Fruit fly (Drosophila melanogaster): ENCODE results near the gene sordd1.

The sordd1 gene

dm6 chrX:15844139-15844538, 48.3 kb upstream of the sordd1 start, which contains the start of the genes ArgRS and CG8578 (continued):
- TF ChIP-seq da (GFP tag; optimal IDR thresholded peaks at IDR 0.05), result no peak
- peak; percentile 66; the same call in 2 of the 3 replicates for TF ChIP-seq CG6791 (GFP tag; IDR thresholded peaks at IDR 0.05; ENCODE audit: partially characterized antibody)
- peak; percentile 10 for TF ChIP-seq CG13775 (GFP tag; optimal IDR thresholded peaks at IDR 0.05)
- TF ChIP-seq Dbx (GFP tag; IDR thresholded peaks at IDR 0.05), result no peak
- TF ChIP-seq PHDP (tag; optimal IDR thresholded peaks at IDR 0.05), result peak; percentile 10
- TF ChIP-seq Camta (GFP tag; optimal IDR thresholded peaks at IDR 0.05), result peak; percentile 85
- TF ChIP-seq ewg (GFP tag; optimal IDR thresholded peaks at IDR 0.05), result no peak
- TF ChIP-seq CG10147 (GFP tag; optimal IDR thresholded peaks at IDR 0.05), result no peak
- no peak; the same call in 1 of the 2 replicates for TF ChIP-seq CG32772 (GFP tag; IDR thresholded peaks at IDR 0.05)
- peak; percentile 52 for TF ChIP-seq Xbp1 (GFP tag; optimal IDR thresholded peaks at IDR 0.05)
- peak; percentile 77 for TF ChIP-seq sna (GFP tag; IDR thresholded peaks at IDR 0.05; ENCODE audit: partially characterized antibody)
- peak; percentile 84 for TF ChIP-seq CG8290 (GFP tag; optimal IDR thresholded peaks at IDR 0.05)
- no peak for TF ChIP-seq CG8290 (tag; optimal IDR thresholded peaks at IDR 0.05)
- no peak for TF ChIP-seq Spps (tag; optimal IDR thresholded peaks at IDR 0.05)
- TF ChIP-seq Vsx1 (GFP tag; optimal IDR thresholded peaks at IDR 0.05), result no peak
- no peak for TF ChIP-seq abd-A (tag; optimal IDR thresholded peaks at IDR 0.05)
- TF ChIP-seq Taf1 (GFP tag; IDR thresholded peaks at IDR 0.05), result peak; percentile 58; the same call in 1 of the 2 replicates
- TF ChIP-seq CG2202 (tag; optimal IDR thresholded peaks at IDR 0.05), result no peak
- no peak for TF ChIP-seq CG31224 (GFP tag; IDR thresholded peaks at IDR 0.05)
- TF ChIP-seq p53 (GFP tag; optimal IDR thresholded peaks at IDR 0.05), result peak; percentile 57
- no peak for TF ChIP-seq H2.0 (GFP tag; IDR thresholded peaks at IDR 0.05)
- peak; percentile 57; the same call in 1 of the 3 replicates for TF ChIP-seq zfh1 (GFP tag; IDR thresholded peaks at IDR 0.05)
- TF ChIP-seq D (optimal IDR thresholded peaks at IDR 0.05), result peak; percentile 77
- no peak for TF ChIP-seq D (GFP tag; optimal IDR thresholded peaks at IDR 0.05)
- TF ChIP-seq CG8359 (GFP tag; optimal IDR thresholded peaks at IDR 0.05; ENCODE audit: borderline replicate concordance), result no peak
- peak; percentile 19 for TF ChIP-seq az2 (GFP tag; optimal IDR thresholded peaks at IDR 0.05)
- TF ChIP-seq ind (GFP tag; optimal IDR thresholded peaks at IDR 0.05), result peak; percentile 28
- TF ChIP-seq bowl (GFP tag; IDR thresholded peaks at IDR 0.05), result no peak
- TF ChIP-seq org-1 (GFP tag; optimal IDR thresholded peaks at IDR 0.05), result no peak
- no peak for TF ChIP-seq cwo (GFP tag; optimal IDR thresholded peaks at IDR 0.05)
- TF ChIP-seq hkb (optimal IDR thresholded peaks at IDR 0.05), result peak; percentile 48
- TF ChIP-seq hkb (GFP tag; IDR thresholded peaks at IDR 0.05), result peak; percentile 47; the same call in 1 of the 2 replicates
- TF ChIP-seq CG14667 (GFP tag; IDR thresholded peaks at IDR 0.05), result no peak; the same call in 1 of the 2 replicates
- TF ChIP-seq CG18599 (GFP tag; optimal IDR thresholded peaks at IDR 0.05), result no peak
- TF ChIP-seq Adf1 (GFP tag; IDR thresholded peaks at IDR 0.05), result no peak
- TF ChIP-seq hbn (GFP tag; IDR thresholded peaks at IDR 0.05; ENCODE audit: partially characterized antibody), result peak; percentile 75; the same call in 1 of the 2 replicates
- TF ChIP-seq CG4854 (GFP tag; optimal IDR thresholded peaks at IDR 0.05), result no peak
- peak; percentile 82 for TF ChIP-seq Gug (GFP tag; IDR thresholded peaks at IDR 0.05)
- TF ChIP-seq CG10321 (GFP tag; IDR thresholded peaks at IDR 0.05), result no peak
- TF ChIP-seq ftz-f1 (GFP tag; optimal IDR thresholded peaks at IDR 0.05), result no peak
- no peak for TF ChIP-seq eve (GFP tag; optimal IDR thresholded peaks at IDR 0.05)
- no peak for TF ChIP-seq Nf-YB (GFP tag; optimal IDR thresholded peaks at IDR 0.05)
- peak; percentile 6 for TF ChIP-seq CG9609 (GFP tag; optimal IDR thresholded peaks at IDR 0.05)
- TF ChIP-seq exex (tag; optimal IDR thresholded peaks at IDR 0.05), result peak; percentile 29
- TF ChIP-seq tap (tag; optimal IDR thresholded peaks at IDR 0.05), result no peak
- TF ChIP-seq lov (optimal IDR thresholded peaks at IDR 0.05), result no peak
- TF ChIP-seq lov (GFP tag; IDR thresholded peaks at IDR 0.05), result no peak; the same call in 2 of the 3 replicates
- no peak for TF ChIP-seq tup (GFP tag; optimal IDR thresholded peaks at IDR 0.05)
- peak; percentile 28 for TF ChIP-seq CG34376 (GFP tag; optimal IDR thresholded peaks at IDR 0.05)
- TF ChIP-seq CG17359 (tag; optimal IDR thresholded peaks at IDR 0.05), result no peak
- TF ChIP-seq CG14965 (GFP tag; optimal IDR thresholded peaks at IDR 0.05; ENCODE audit: borderline replicate concordance), result no peak
- TF ChIP-seq CG1647 (GFP tag; optimal IDR thresholded peaks at IDR 0.05), result no peak
